Worm (Caenorhabditis elegans): ENCODE results near the gene npax-4.

- TF ChIP-seq cog-1 (tag; optimal IDR thresholded peaks at IDR 0.05) (no peak), ref-1 (GFP tag; conservative IDR thresholded peaks at IDR 0.05) (no peak), med-1 (GFP tag; optimal IDR thresholded peaks at IDR 0.05; ENCODE audit: insufficient read depth) (no peak), flt-1 (GFP tag; IDR thresholded peaks at IDR 0.05) (no peak), tab-1 (GFP tag; IDR thresholded peaks at IDR 0.05) (no peak), T22C8.4 (GFP tag; IDR thresholded peaks at IDR 0.05) (no peak)
Measured at ce11 chrIV:8921166-8921565, 41.5 kb upstream of the npax-4 start.
